Worm (Caenorhabditis elegans) whole organism, L1 larva: ENCODE results near the gene sox-2.

Experiments used
- C04F5.9 ChIP-seq: sonication (generic microtip); optimal IDR thresholded peaks from 2 replicates; lab custom pipeline; 2016; ENCODE audit warnings: missing genetic modification characterization, missing compliant biosample characterization
- C16A3.4 ChIP-seq: fragments of 150-350 bp; optimal IDR thresholded peaks from 2 replicates; lab custom pipeline; 2014; ENCODE audit warnings: missing biosample characterization, missing genetic modification characterization
- alr-1 ChIP-seq: fragments of 200-800 bp; sonication (Bioruptor generic); optimal IDR thresholded peaks from 2 replicates; lab custom pipeline; 2018; ENCODE audit warnings: borderline replicate concordance, mild to moderate bottlenecking, missing genetic modification characterization, missing compliant biosample characterization
- aly-2 ChIP-seq: fragments of 150-350 bp; optimal IDR thresholded peaks from 2 replicates; lab custom pipeline; 2014; ENCODE audit warnings: missing biosample characterization, missing genetic modification characterization
- blmp-1 ChIP-seq: fragments of 150-350 bp; optimal IDR thresholded peaks from 2 replicates; lab custom pipeline; 2014; ENCODE audit warnings: missing biosample characterization, missing genetic modification characterization
- ceh-63 ChIP-seq: fragments of 200-800 bp; sonication (Bioruptor generic); optimal IDR thresholded peaks from 2 replicates; lab custom pipeline; 2018; ENCODE audit warnings: mild to moderate bottlenecking, missing genetic modification characterization, missing compliant biosample characterization
- ceh-88 ChIP-seq: fragments of 200-800 bp; sonication (Bioruptor generic); IDR thresholded peaks from 2 replicates; pipeline ENCODE4 v1.3.6; 2022; ENCODE audit warnings: missing genetic modification characterization, missing compliant biosample characterization
- ceh-90 ChIP-seq: sonication (generic microtip); optimal IDR thresholded peaks from 2 replicates; lab custom pipeline; 2016; ENCODE audit warnings: missing genetic modification characterization, missing compliant biosample characterization
- dpl-1 ChIP-seq, 3 experiments: fragments of 150-350 bp in 2 of 3; sonication (generic microtip) in 1 of 3; optimal IDR thresholded peaks; 2 replicates each; lab custom pipeline; 2014 to 2017; ENCODE audit warnings: missing biosample characterization in 3 of 3, missing genetic modification characterization in 3 of 3, missing genetic modification reagents in 3 of 3
- efl-3 ChIP-seq: fragments of 200-800 bp; sonication (Bioruptor generic); optimal IDR thresholded peaks from 2 replicates; lab custom pipeline; 2018; ENCODE audit warnings: mild to moderate bottlenecking, missing genetic modification characterization, missing compliant biosample characterization
- egl-27 ChIP-seq, 2 experiments: fragments of 150-350 bp in 1 of 2; sonication (generic microtip); optimal IDR thresholded peaks; 3 replicates each; lab custom pipeline; 2017 to 2018; ENCODE audit warnings: missing biosample characterization in 2 of 2, missing genetic modification characterization in 2 of 2, missing genetic modification reagents in 2 of 2
- elt-2 ChIP-seq: sonication (generic microtip); optimal IDR thresholded peaks from 2 replicates; lab custom pipeline; 2016; ENCODE audit warnings: missing genetic modification characterization, mild to moderate bottlenecking, inconsistent platforms, missing compliant biosample characterization, missing genetic modification reagents
- elt-3 ChIP-seq, 6 experiments: fragments of 150-350 bp in 1 of 6; sonication (generic microtip); optimal IDR thresholded peaks; 2 replicates each; lab custom pipeline; 2017 to 2018; ENCODE audit warnings: missing biosample characterization in 6 of 6, missing genetic modification characterization in 6 of 6, inconsistent platforms in 1 of 6
- fkh-4 ChIP-seq: sonication (generic microtip); optimal IDR thresholded peaks from 2 replicates; lab custom pipeline; 2016; ENCODE audit warnings: missing compliant biosample characterization, missing genetic modification characterization, borderline replicate concordance
- fkh-8 ChIP-seq: sonication (generic microtip); optimal IDR thresholded peaks from 2 replicates; lab custom pipeline; 2016; ENCODE audit warnings: mild to moderate bottlenecking, missing genetic modification characterization, missing compliant biosample characterization
- fos-1 ChIP-seq: fragments of 150-350 bp; optimal IDR thresholded peaks from 2 replicates; lab custom pipeline; 2014; ENCODE audit warnings: missing biosample characterization, missing genetic modification characterization
- grh-1 ChIP-seq: fragments of 200-800 bp; sonication (Bioruptor generic); IDR thresholded peaks from 2 replicates; pipeline ENCODE4 v1.3.6; 2022; ENCODE audit warnings: missing genetic modification reagents, missing genetic modification characterization, missing compliant biosample characterization
- hlh-17 ChIP-seq: fragments of 200-800 bp; sonication (Bioruptor generic); optimal IDR thresholded peaks from 2 replicates; lab custom pipeline; 2018; ENCODE audit warnings: missing genetic modification characterization, mild to moderate bottlenecking, missing compliant biosample characterization, moderate library complexity, borderline replicate concordance
- irx-1 ChIP-seq: sonication (generic microtip); optimal IDR thresholded peaks from 2 replicates; lab custom pipeline; 2016; ENCODE audit warnings: missing genetic modification characterization, missing compliant biosample characterization
- lin-13 ChIP-seq: fragments of 150-350 bp; optimal IDR thresholded peaks from 2 replicates; lab custom pipeline; 2014; ENCODE audit warnings: missing biosample characterization, missing genetic modification reagents, missing genetic modification characterization
- lin-14 ChIP-seq: fragments of 200-800 bp; sonication (Bioruptor generic); optimal IDR thresholded peaks from 2 replicates; lab custom pipeline; 2018; ENCODE audit warnings: mild to moderate bottlenecking, missing genetic modification characterization, moderate library complexity, missing compliant biosample characterization
- lir-3 ChIP-seq: sonication (generic microtip); optimal IDR thresholded peaks from 2 replicates; lab custom pipeline; 2016; ENCODE audit warnings: mild to moderate bottlenecking, missing genetic modification characterization, moderate library complexity, missing compliant biosample characterization; ENCODE audit not compliant: poor library complexity
- mab-9 ChIP-seq: fragments of 200-800 bp; sonication (Bioruptor generic); IDR thresholded peaks from 2 replicates; pipeline ENCODE4 v1.3.6; 2022; ENCODE audit warnings: missing genetic modification reagents, missing genetic modification characterization, missing compliant biosample characterization
- mdl-1 ChIP-seq, 2 experiments: fragments of 150-350 bp; optimal IDR thresholded peaks; 2 replicates each; lab custom pipeline; 2014 to 2017; ENCODE audit warnings: missing biosample characterization in 2 of 2, missing genetic modification characterization in 2 of 2, inconsistent platforms in 1 of 2
- mef-2 ChIP-seq: fragments of 150-350 bp; optimal IDR thresholded peaks from 2 replicates; lab custom pipeline; 2014; ENCODE audit warnings: missing biosample characterization, missing genetic modification characterization
- nhr-20 ChIP-seq: sonication (generic microtip); optimal IDR thresholded peaks from 2 replicates; lab custom pipeline; 2016; ENCODE audit warnings: mild to moderate bottlenecking, missing genetic modification characterization, missing compliant biosample characterization
- nhr-237 ChIP-seq: fragments of 150-350 bp; optimal IDR thresholded peaks from 2 replicates; lab custom pipeline; 2014; ENCODE audit warnings: missing biosample characterization, missing genetic modification characterization
- nhr-47 ChIP-seq: sonication (generic microtip); optimal IDR thresholded peaks from 2 replicates; lab custom pipeline; 2016; ENCODE audit warnings: mild to moderate bottlenecking, missing genetic modification characterization, moderate library complexity, missing compliant biosample characterization
- nhr-71 ChIP-seq: sonication (generic microtip); optimal IDR thresholded peaks from 2 replicates; lab custom pipeline; 2016; ENCODE audit warnings: mild to moderate bottlenecking, missing genetic modification characterization, moderate library complexity, missing compliant biosample characterization
- nhr-76 ChIP-seq: sonication (generic microtip); optimal IDR thresholded peaks from 2 replicates; lab custom pipeline; 2017; ENCODE audit warnings: missing biosample characterization, missing genetic modification characterization
- nhr-77 ChIP-seq: fragments of 150-350 bp; optimal IDR thresholded peaks from 2 replicates; lab custom pipeline; 2014; ENCODE audit warnings: missing biosample characterization, missing genetic modification characterization
- nhr-84 ChIP-seq: sonication (generic microtip); optimal IDR thresholded peaks from 2 replicates; lab custom pipeline; 2017; ENCODE audit warnings: missing biosample characterization, missing genetic modification characterization
- nhr-90 ChIP-seq: sonication (generic microtip); optimal IDR thresholded peaks from 2 replicates; lab custom pipeline; 2016; ENCODE audit warnings: mild to moderate bottlenecking, missing genetic modification characterization, missing compliant biosample characterization; ENCODE audit not compliant: poor library complexity
- pag-3 ChIP-seq: sonication (generic microtip); optimal IDR thresholded peaks from 2 replicates; lab custom pipeline; 2017; ENCODE audit warnings: missing genetic modification characterization, mild to moderate bottlenecking, missing compliant biosample characterization, antibody characterized with exemption, borderline replicate concordance; ENCODE audit not compliant: insufficient read depth
- rnt-1 ChIP-seq: sonication (generic microtip); optimal IDR thresholded peaks from 2 replicates; lab custom pipeline; 2016; ENCODE audit warnings: mild to moderate bottlenecking, missing genetic modification characterization, moderate library complexity, missing compliant biosample characterization
- snpc-4 ChIP-seq: fragments of 150-350 bp; optimal IDR thresholded peaks from 2 replicates; lab custom pipeline; 2014; ENCODE audit warnings: missing biosample characterization, missing genetic modification characterization
- sox-4 ChIP-seq: sonication (generic microtip); optimal IDR thresholded peaks from 2 replicates; lab custom pipeline; 2016; ENCODE audit warnings: missing genetic modification characterization, missing compliant biosample characterization
- sptf-1 ChIP-seq: fragments of 150-350 bp; optimal IDR thresholded peaks from 2 replicates; lab custom pipeline; 2014; ENCODE audit warnings: missing biosample characterization, missing genetic modification characterization
- sup-37 ChIP-seq: fragments of 200-800 bp; sonication (Bioruptor generic); optimal IDR thresholded peaks from 2 replicates; lab custom pipeline; 2018; ENCODE audit warnings: mild to moderate bottlenecking, missing genetic modification characterization, missing compliant biosample characterization
- swsn-7 ChIP-seq: sonication (generic microtip); optimal IDR thresholded peaks from 2 replicates; lab custom pipeline; 2016; ENCODE audit warnings: missing genetic modification characterization, missing compliant biosample characterization
- tbx-2 ChIP-seq: sonication (generic microtip); optimal IDR thresholded peaks from 2 replicates; lab custom pipeline; 2016; ENCODE audit warnings: missing genetic modification characterization, missing compliant biosample characterization
- tlp-1 ChIP-seq: fragments of 150-350 bp; optimal IDR thresholded peaks from 2 replicates; lab custom pipeline; 2014; ENCODE audit warnings: missing biosample characterization, missing genetic modification characterization
- unc-130 ChIP-seq: fragments of 150-350 bp; optimal IDR thresholded peaks from 2 replicates; lab custom pipeline; 2017; ENCODE audit warnings: missing biosample characterization, missing genetic modification characterization, inconsistent platforms
- unc-62 ChIP-seq: fragments of 150-350 bp; optimal IDR thresholded peaks from 2 replicates; lab custom pipeline; 2014; ENCODE audit warnings: missing biosample characterization, missing genetic modification reagents, missing genetic modification characterization
- unc-86 ChIP-seq: sonication (generic microtip); optimal IDR thresholded peaks from 2 replicates; lab custom pipeline; 2016; ENCODE audit warnings: missing genetic modification characterization, missing compliant biosample characterization
- unc-98 ChIP-seq: fragments of 200-800 bp; sonication (Bioruptor generic); IDR thresholded peaks from 2 replicates; pipeline ENCODE4 v1.3.6; 2022; ENCODE audit warnings: missing genetic modification characterization, missing compliant biosample characterization
- ztf-4 ChIP-seq: fragments of 150-350 bp; optimal IDR thresholded peaks from 2 replicates; lab custom pipeline; 2014; ENCODE audit warnings: missing biosample characterization, missing genetic modification characterization

The sox-2 gene

ce11 chrX:7480756-7481155, 17.2 kb upstream of the sox-2 start, which contains the start of gene F48E3.9:
TSS of gene F48E3.9 (plus strand) at chrX:7481056.
- no peak for TF ChIP-seq lin-13 (GFP tag; lab: Kevin White, UChicago)
- TF ChIP-seq ceh-88 (GFP tag; lab: Robert Waterston, UW): no peak
- no peak for TF ChIP-seq unc-130
- TF ChIP-seq fkh-4 (tag; lab: Kevin White, UChicago): no peak
- TF ChIP-seq ceh-90: no peak
- no peak for TF ChIP-seq mdl-1 (tag; optimal IDR thresholded peaks at IDR 0.05; lab: Kevin White, UChicago)
- TF ChIP-seq unc-86 (tag; lab: Kevin White, UChicago): no peak
- TF ChIP-seq nhr-76 (tag; lab: Kevin White, UChicago): no peak
- no peak for TF ChIP-seq grh-1 (GFP tag; lab: Robert Waterston, UW)
- TF ChIP-seq C04F5.9 (tag; lab: Kevin White, UChicago): no peak
- no peak for TF ChIP-seq tlp-1 (tag; lab: Kevin White, UChicago)
- no peak for TF ChIP-seq efl-3 (GFP tag; lab: Kevin White, UChicago)

ce11 chrX:7478948-7479347, 15.4 kb upstream of the sox-2 start, which contains the start of gene mek-1:
TSS of gene mek-1 (plus strand) at chrX:7479248.
- TF ChIP-seq C16A3.4 (tag; lab: Kevin White, UChicago): no peak
- TF ChIP-seq unc-98 (GFP tag; lab: Robert Waterston, UW): no peak
- TF ChIP-seq nhr-71 (tag; lab: Kevin White, UChicago): peak; percentile 4
- no peak for TF ChIP-seq fos-1 (tag; lab: Kevin White, UChicago)
- TF ChIP-seq nhr-77 (tag; lab: Kevin White, UChicago): no peak
- TF ChIP-seq sox-4 (tag; lab: Kevin White, UChicago): peak; percentile 46
- peak; percentile 46 for TF ChIP-seq mef-2
- no peak for TF ChIP-seq unc-62
- no peak for TF ChIP-seq ceh-90

- TF ChIP-seq blmp-1 (tag; lab: Kevin White, UChicago) (no peak), nhr-90 (tag; lab: Kevin White, UChicago) (no peak), hlh-17 (GFP tag; lab: Kevin White, UChicago) (no peak), alr-1 (no peak), mab-9 (GFP tag; lab: Robert Waterston, UW) (no peak), ceh-88 (GFP tag; lab: Robert Waterston, UW) (no peak), efl-3 (GFP tag; lab: Kevin White, UChicago) (no peak), nhr-77 (tag; lab: Kevin White, UChicago) (no peak), nhr-76 (tag; lab: Kevin White, UChicago) (no peak), irx-1 (no peak), elt-3 (tag; optimal IDR thresholded peaks at IDR 0.05; lab: Kevin White, UChicago) (no peak), C16A3.4 (tag; lab: Kevin White, UChicago) (no peak), rnt-1 (peak; percentile 0), egl-27 (tag; optimal IDR thresholded peaks at IDR 0.05; lab: Kevin White, UChicago) (no peak), ztf-4 (tag; lab: Kevin White, UChicago) (no peak), tbx-2 (no peak), nhr-20 (tag; lab: Kevin White, UChicago) (no peak), sup-37 (no peak), nhr-71 (tag; lab: Kevin White, UChicago) (no peak), nhr-47 (tag; lab: Kevin White, UChicago) (peak; percentile 11), fos-1 (tag; lab: Kevin White, UChicago) (no peak), lir-3 (tag; lab: Kevin White, UChicago) (no peak), swsn-7 (tag; lab: Kevin White, UChicago) (no peak), nhr-84 (tag; lab: Kevin White, UChicago) (no peak), sox-4 (tag; lab: Kevin White, UChicago) (no peak), pag-3 (no peak), aly-2 (no peak), sptf-1 (tag; lab: Kevin White, UChicago) (no peak), ceh-63 (no peak), elt-2 (tag; lab: Kevin White, UChicago) (no peak), lin-14 (peak; percentile 89), snpc-4 (tag; lab: Kevin White, UChicago) (no peak), dpl-1 (GFP tag; optimal IDR thresholded peaks at IDR 0.05; lab: Kevin White, UChicago) (no peak), nhr-237 (tag; lab: Kevin White, UChicago) (no peak), lin-13 (GFP tag; lab: Kevin White, UChicago) (no peak), fkh-8 (tag; lab: Kevin White, UChicago) (peak; percentile 14), mef-2 (no peak)
These were observed 14.9 kb upstream of the sox-2 start for ce11 chrX:7478476-7478875.
